Fruit fly (Drosophila melanogaster) whole organism, wandering third instar larva: ENCODE data around the gene Pgant4.
A peak's percentile ranks its signal among the peaks of the same experiment; 100 is the strongest.

Experiments used
- Abd-B ChIP-seq: fragments of >200 bp; optimal IDR thresholded peaks from 2 replicates; lab custom pipeline; 2017; ENCODE audit warnings: missing biosample characterization, missing genetic modification characterization
- CG32264 ChIP-seq: fragments of 200-800 bp; sonication (Bioruptor generic); optimal IDR thresholded peaks from 2 replicates; lab custom pipeline; 2016; ENCODE audit warnings: missing biosample characterization, missing genetic modification characterization
- CG9705 ChIP-seq: fragments of 200-800 bp; sonication (Bioruptor generic); optimal IDR thresholded peaks from 2 replicates; lab custom pipeline; 2018; ENCODE audit warnings: missing biosample characterization, mild to moderate bottlenecking, missing genetic modification characterization
- CrebA ChIP-seq: fragments of 200-800 bp; sonication (Bioruptor generic); optimal IDR thresholded peaks from 2 replicates; lab custom pipeline; 2016; ENCODE audit warnings: missing biosample characterization, mild to moderate bottlenecking, missing genetic modification characterization, borderline replicate concordance
- Dfd ChIP-seq: fragments of >200 bp; optimal IDR thresholded peaks from 2 replicates; lab custom pipeline; 2017; ENCODE audit warnings: missing biosample characterization, missing genetic modification characterization
- Dif ChIP-seq: fragments of 200-275, 200-300 bp; sonication (Bioruptor generic); optimal IDR thresholded peaks from 2 replicates; lab custom pipeline; 2018; ENCODE audit warnings: missing biosample characterization, missing genetic modification characterization; ENCODE audit not compliant: partially characterized antibody
- GATAd ChIP-seq: sonication (Bioruptor generic); optimal IDR thresholded peaks from 2 replicates; lab custom pipeline; 2016; ENCODE audit warnings: missing biosample characterization, missing genetic modification characterization
- HLH106 ChIP-seq: fragments of 200-800 bp; optimal IDR thresholded peaks from 3 replicates; lab custom pipeline; 2019; ENCODE audit warnings: missing biosample characterization, mild to moderate bottlenecking, missing genetic modification characterization, moderate library complexity
- Hnf4 ChIP-seq: fragments of 200-800 bp; sonication (Bioruptor generic); optimal IDR thresholded peaks from 2 replicates; lab custom pipeline; 2016; ENCODE audit warnings: missing biosample characterization, mild to moderate bottlenecking, missing genetic modification characterization
- Hr78 ChIP-seq: fragments of >200 bp; optimal IDR thresholded peaks from 2 replicates; lab custom pipeline; 2017; ENCODE audit warnings: missing biosample characterization, missing genetic modification characterization
- Hr83 ChIP-seq: fragments of 200-300 bp; sonication (Bioruptor generic); optimal IDR thresholded peaks from 2 replicates; lab custom pipeline; 2016; ENCODE audit warnings: missing biosample characterization, mild to moderate bottlenecking, missing genetic modification characterization, moderate library complexity; ENCODE audit not compliant: poor library complexity, severe bottlenecking
- Jra ChIP-seq: sonication (Bioruptor generic); optimal IDR thresholded peaks from 2 replicates; lab custom pipeline; 2016; ENCODE audit warnings: missing biosample characterization, missing genetic modification characterization
- Mio ChIP-seq: sonication (Bioruptor generic); optimal IDR thresholded peaks from 2 replicates; lab custom pipeline; 2016; ENCODE audit warnings: missing biosample characterization, missing genetic modification characterization
- Myc ChIP-seq: fragments of >200 bp; optimal IDR thresholded peaks from 2 replicates; lab custom pipeline; 2017
- N ChIP-seq: fragments of >200 bp; optimal IDR thresholded peaks from 2 replicates; lab custom pipeline; 2018; ENCODE audit warnings: missing biosample characterization, missing external identifiers, missing genetic modification characterization
- OdsH ChIP-seq: fragments of 200-800 bp; sonication (Bioruptor generic); optimal IDR thresholded peaks from 2 replicates; lab custom pipeline; 2016; ENCODE audit warnings: missing biosample characterization, mild to moderate bottlenecking, missing genetic modification characterization
- Rel ChIP-seq, 2 experiments: fragments of 200-800 bp; sonication (Bioruptor generic) in 1 of 2; optimal IDR thresholded peaks; 2 replicates in 1 of 2; 3 replicates in 1 of 2; lab custom pipeline; 2016 to 2019; ENCODE audit warnings: mild to moderate bottlenecking in 2 of 2, missing biosample characterization in 2 of 2, missing genetic modification characterization in 2 of 2, moderate library complexity in 1 of 2
- Sp1 ChIP-seq: fragments of 200-800 bp; sonication (Bioruptor generic); optimal IDR thresholded peaks from 3 replicates; lab custom pipeline; 2019; ENCODE audit warnings: missing biosample characterization, mild to moderate bottlenecking, missing genetic modification characterization, moderate library complexity
- Vsx2 ChIP-seq: fragments of 200-300, 225-300 bp; sonication (Bioruptor generic); optimal IDR thresholded peaks from 2 replicates; lab custom pipeline; 2018; ENCODE audit warnings: missing biosample characterization, missing genetic modification characterization; ENCODE audit not compliant: partially characterized antibody
- br ChIP-seq: fragments of 200-800 bp; sonication (Bioruptor generic); optimal IDR thresholded peaks from 2 replicates; lab custom pipeline; 2016; ENCODE audit warnings: missing biosample characterization, missing genetic modification characterization
- brk ChIP-seq: fragments of 200-800 bp; sonication (Bioruptor generic); optimal IDR thresholded peaks from 2 replicates; lab custom pipeline; 2016; ENCODE audit warnings: missing biosample characterization, mild to moderate bottlenecking, missing genetic modification characterization
- dl ChIP-seq, 2 experiments: fragments of 175-275, 200-275 bp in 1 of 2; fragments of 200-275 bp in 1 of 2; sonication (Bioruptor generic); optimal IDR thresholded peaks; lab custom pipeline; 2018; ENCODE audit warnings: mild to moderate bottlenecking in 2 of 2, missing biosample characterization in 2 of 2, missing genetic modification characterization in 2 of 2, moderate library complexity in 2 of 2; ENCODE audit not compliant: partially characterized antibody in 2 of 2, insufficient read depth in 1 of 2
- dmrt93B ChIP-seq: fragments of 200-800 bp; sonication (Bioruptor generic); optimal IDR thresholded peaks from 2 replicates; lab custom pipeline; 2018; ENCODE audit warnings: missing biosample characterization, mild to moderate bottlenecking, missing genetic modification characterization
- dsf ChIP-seq: sonication (Bioruptor generic); optimal IDR thresholded peaks from 2 replicates; lab custom pipeline; 2016; ENCODE audit warnings: missing biosample characterization, missing genetic modification characterization, borderline replicate concordance
- ey ChIP-seq: fragments of 200-800 bp; sonication (Bioruptor generic); optimal IDR thresholded peaks from 2 replicates; lab custom pipeline; 2016; ENCODE audit warnings: missing biosample characterization, missing genetic modification characterization
- foxo ChIP-seq, 2 experiments: fragments of 200-800 bp; sonication (Bioruptor generic); optimal IDR thresholded peaks; 2 replicates in 1 of 2; 3 replicates in 1 of 2; lab custom pipeline; 2016 to 2017; ENCODE audit warnings: missing biosample characterization in 2 of 2, missing genetic modification characterization in 2 of 2
- fru ChIP-seq: fragments of 200-800 bp; sonication (Bioruptor generic); optimal IDR thresholded peaks from 3 replicates; lab custom pipeline; 2016; ENCODE audit warnings: missing biosample characterization, mild to moderate bottlenecking, missing genetic modification characterization
- h ChIP-seq: fragments of 200-800 bp; sonication (Bioruptor generic); optimal IDR thresholded peaks from 3 replicates; lab custom pipeline; 2016; ENCODE audit warnings: missing biosample characterization, mild to moderate bottlenecking, missing genetic modification characterization
- jim ChIP-seq: fragments of 175-275, 200-325 bp; sonication (Bioruptor generic); optimal IDR thresholded peaks from 2 replicates; lab custom pipeline; 2016; ENCODE audit warnings: missing biosample characterization, mild to moderate bottlenecking, missing genetic modification characterization
- lola ChIP-seq: fragments of >200 bp; optimal IDR thresholded peaks from 2 replicates; lab custom pipeline; 2017; ENCODE audit warnings: missing biosample characterization, missing genetic modification characterization
- pan ChIP-seq: fragments of >200 bp; optimal IDR thresholded peaks from 2 replicates; lab custom pipeline; 2017
- psq ChIP-seq: fragments of 200-800 bp; sonication (Bioruptor generic); optimal IDR thresholded peaks from 3 replicates; lab custom pipeline; 2017; ENCODE audit warnings: missing biosample characterization, mild to moderate bottlenecking, missing genetic modification characterization, moderate library complexity
- rgr ChIP-seq: fragments of 200-800 bp; sonication (Bioruptor generic); optimal IDR thresholded peaks from 3 replicates; lab custom pipeline; 2016; ENCODE audit warnings: missing biosample characterization, mild to moderate bottlenecking, missing genetic modification characterization
- sage ChIP-seq: fragments of 200-800 bp; sonication (Bioruptor generic); optimal IDR thresholded peaks from 2 replicates; lab custom pipeline; 2016; ENCODE audit warnings: missing biosample characterization, mild to moderate bottlenecking, missing genetic modification characterization
- sv ChIP-seq: fragments of 200-800 bp; sonication (Bioruptor generic); optimal IDR thresholded peaks from 3 replicates; lab custom pipeline; 2016; ENCODE audit warnings: missing biosample characterization, missing genetic modification characterization
- tai ChIP-seq: sonication (Bioruptor generic); optimal IDR thresholded peaks from 2 replicates; lab custom pipeline; 2016; ENCODE audit warnings: missing biosample characterization, missing genetic modification characterization
- usp ChIP-seq: fragments of >200 bp; optimal IDR thresholded peaks from 2 replicates; lab custom pipeline; 2017; ENCODE audit warnings: missing biosample characterization, missing genetic modification characterization
- woc ChIP-seq: sonication (Bioruptor generic); optimal IDR thresholded peaks from 2 replicates; lab custom pipeline; 2016; ENCODE audit warnings: missing biosample characterization, mild to moderate bottlenecking, missing genetic modification characterization

Pgant4 gene

dm6 chr2L:3444789-3445188 is 27.6 kb upstream of the Pgant4 start:
- TF ChIP-seq Sp1 (GFP tag; lab: Kevin White, UChicago) (peak; percentile 35), fru (peak; percentile 60), Dfd (GFP tag; lab: Kevin White, UChicago) (no peak), br (GFP tag; lab: Kevin White, UChicago) (peak; percentile 59), N (no peak), jim (GFP tag; lab: Kevin White, UChicago) (no peak), brk (no peak), Hr78 (GFP tag; lab: Kevin White, UChicago) (no peak), Vsx2 (GFP tag; lab: Kevin White, UChicago) (no peak), Myc (lab: Kevin White, UChicago) (no peak), sage (no peak), lola (no peak), ey (GFP tag; lab: Kevin White, UChicago) (peak; percentile 65), HLH106 (tag; lab: Kevin White, UChicago) (peak; percentile 57), sv (peak; percentile 3), Hnf4 (GFP tag; lab: Kevin White, UChicago) (no peak), h (peak; percentile 69), Hr83 (GFP tag; lab: Kevin White, UChicago) (no peak), woc (GFP tag; lab: Kevin White, UChicago) (no peak), OdsH (GFP tag; lab: Kevin White, UChicago) (peak; percentile 57), CrebA (no peak), CG9705 (GFP tag; lab: Kevin White, UChicago) (no peak), CG32264 (no peak), Abd-B (GFP tag; lab: Kevin White, UChicago) (no peak), Rel (GFP tag; optimal IDR thresholded peaks at IDR 0.05; lab: Kevin White, UChicago) (no peak), Rel (tag; optimal IDR thresholded peaks at IDR 0.05; lab: Kevin White, UChicago) (no peak), dl (GFP tag; optimal IDR thresholded peaks at IDR 0.05; lab: Kevin White, UChicago; ENCODE audit: insufficient read depth in 1 of 2, partially characterized antibody in 2 of 2) (no peak), rgr (GFP tag; lab: Kevin White, UChicago) (peak; percentile 53), dsf (GFP tag; lab: Kevin White, UChicago) (no peak), Mio (GFP tag; lab: Kevin White, UChicago) (no peak), pan (lab: Kevin White, UChicago) (no peak), Dif (GFP tag; lab: Kevin White, UChicago) (no peak), GATAd (GFP tag; lab: Kevin White, UChicago) (no peak), usp (GFP tag; lab: Kevin White, UChicago) (no peak), psq (peak; percentile 5), tai (GFP tag; lab: Kevin White, UChicago) (no peak), foxo (GFP tag; optimal IDR thresholded peaks at IDR 0.05; lab: Kevin White, UChicago) (peak in 1 of 2 experiments; percentile 68), dmrt93B (GFP tag; lab: Kevin White, UChicago) (no peak), Jra (GFP tag; lab: Kevin White, UChicago) (no peak)

dm6 chr2L:3445655-3446054 is 26.7 kb upstream of the Pgant4 start, which contains the start of gene CG2772:
Gene CG2772 (plus strand): TSS chr2L:3445992.
- TF ChIP-seq jim (GFP tag; lab: Kevin White, UChicago) (no peak), usp (GFP tag; lab: Kevin White, UChicago) (no peak), Sp1 (GFP tag; lab: Kevin White, UChicago) (no peak), lola (no peak), Dfd (GFP tag; lab: Kevin White, UChicago) (no peak), woc (GFP tag; lab: Kevin White, UChicago) (no peak), pan (lab: Kevin White, UChicago) (no peak), Hnf4 (GFP tag; lab: Kevin White, UChicago) (no peak), CG9705 (GFP tag; lab: Kevin White, UChicago) (no peak), CG32264 (no peak), Mio (GFP tag; lab: Kevin White, UChicago) (no peak), tai (GFP tag; lab: Kevin White, UChicago) (no peak), brk (no peak), N (no peak)
